Worm (Caenorhabditis elegans) whole organism, young adult: ENCODE measurements around the gene F45E1.4.

Source experiments
- C17E4.6 ChIP-seq: fragments of 200-800 bp; sonication (Bioruptor generic); IDR thresholded peaks from 2 replicates; pipeline ENCODE4 v1.3.6; 2022; ENCODE audit warnings: missing genetic modification reagents, missing genetic modification characterization, missing compliant biosample characterization
- F22D6.2 ChIP-seq: sonication (generic microtip); optimal IDR thresholded peaks from 2 replicates; lab custom pipeline; 2016; ENCODE audit warnings: mild to moderate bottlenecking, missing genetic modification characterization, missing compliant biosample characterization
- F23B12.7 ChIP-seq: sonication (generic microtip); optimal IDR thresholded peaks from 2 replicates; lab custom pipeline; 2017; ENCODE audit warnings: missing genetic modification characterization, mild to moderate bottlenecking, missing compliant biosample characterization, antibody characterized with exemption, moderate library complexity; ENCODE audit not compliant: insufficient read depth
- F37B4.10 ChIP-seq: fragments of 200-800 bp; sonication (Bioruptor generic); IDR thresholded peaks from 2 replicates; pipeline ENCODE4 v1.3.6; 2022; ENCODE audit warnings: missing genetic modification characterization, missing compliant biosample characterization
- F57C9.4 ChIP-seq: sonication (generic microtip); optimal IDR thresholded peaks from 2 replicates; lab custom pipeline; 2017; ENCODE audit warnings: mild to moderate bottlenecking, missing genetic modification characterization, missing compliant biosample characterization
- Y53F4B.3 ChIP-seq: fragments of 200-800 bp; sonication (Bioruptor generic); IDR thresholded peaks from 2 replicates; pipeline ENCODE4 v1.3.6; 2022; ENCODE audit warnings: missing genetic modification reagents, missing genetic modification characterization, missing compliant biosample characterization
- Y56A3A.18 ChIP-seq: fragments of 200-800 bp; sonication (Bioruptor generic); IDR thresholded peaks from 2 replicates; pipeline ENCODE4 v1.3.6; 2022; ENCODE audit warnings: missing genetic modification reagents, missing genetic modification characterization, missing compliant biosample characterization
- akir-1 ChIP-seq: fragments of 200-800 bp; sonication (Bioruptor generic); optimal IDR thresholded peaks from 2 replicates; lab custom pipeline; 2018; ENCODE audit warnings: mild to moderate bottlenecking, missing genetic modification characterization, moderate library complexity, missing compliant biosample characterization
- attf-3 ChIP-seq: fragments of 200-800 bp; sonication (Bioruptor generic); conservative IDR thresholded peaks from 2 replicates; pipeline ENCODE4 v1.3.6; 2022; ENCODE audit warnings: missing genetic modification reagents, missing genetic modification characterization, missing compliant biosample characterization
- attf-5 ChIP-seq: fragments of 200-800 bp; sonication (Bioruptor generic); optimal IDR thresholded peaks from 2 replicates; lab custom pipeline; 2018; ENCODE audit warnings: mild to moderate bottlenecking, missing genetic modification characterization, missing compliant biosample characterization
- cebp-1 ChIP-seq, 2 experiments: fragments of 200-800 bp in 1 of 2; sonication (Bioruptor generic) in 1 of 2; sonication (generic microtip) in 1 of 2; IDR thresholded peaks in 1 of 2; optimal IDR thresholded peaks in 1 of 2; 2 replicates each; pipeline versions ENCODE4 v1.3.6 to Lab custom; 2017 to 2022; ENCODE audit warnings: missing compliant biosample characterization in 2 of 2, missing genetic modification characterization in 2 of 2, mild to moderate bottlenecking in 1 of 2, missing genetic modification reagents in 1 of 2, moderate library complexity in 1 of 2
- ceh-100 ChIP-seq: fragments of 200-800 bp; sonication (Bioruptor generic); IDR thresholded peaks from 2 replicates; pipeline ENCODE4 v1.3.6; 2022; ENCODE audit warnings: missing genetic modification reagents, missing genetic modification characterization, missing compliant biosample characterization
- ceh-58 ChIP-seq: fragments of 200-800 bp; sonication (Bioruptor generic); IDR thresholded peaks from 2 replicates; pipeline ENCODE4 v1.3.6; 2022; ENCODE audit warnings: missing genetic modification characterization, missing compliant biosample characterization
- ceh-91 ChIP-seq: fragments of 200-800 bp; sonication (Bioruptor generic); IDR thresholded peaks from 2 replicates; pipeline ENCODE4 v1.3.6; 2022; ENCODE audit warnings: missing genetic modification reagents, missing genetic modification characterization, missing compliant biosample characterization
- dox-1 ChIP-seq: fragments of 200-800 bp; sonication (Bioruptor generic); IDR thresholded peaks from 2 replicates; pipeline ENCODE4 v1.3.6; 2022; ENCODE audit warnings: missing genetic modification reagents, missing genetic modification characterization, missing compliant biosample characterization
- efl-1 ChIP-seq: fragments of 150-350 bp; optimal IDR thresholded peaks from 2 replicates; lab custom pipeline; 2014; ENCODE audit warnings: missing biosample characterization, missing genetic modification reagents, missing genetic modification characterization
- egl-18 ChIP-seq: fragments of 200-800 bp; sonication (Bioruptor generic); IDR thresholded peaks from 2 replicates; pipeline ENCODE4 v1.3.6; 2022; ENCODE audit warnings: missing genetic modification reagents, missing genetic modification characterization, missing compliant biosample characterization
- ets-4 ChIP-seq: fragments of 200-800 bp; sonication (Bioruptor generic); optimal IDR thresholded peaks from 2 replicates; lab custom pipeline; 2018; ENCODE audit warnings: mild to moderate bottlenecking, missing genetic modification characterization, missing compliant biosample characterization
- fkh-3 ChIP-seq: sonication (generic microtip); optimal IDR thresholded peaks from 2 replicates; lab custom pipeline; 2016; ENCODE audit warnings: mild to moderate bottlenecking, missing genetic modification characterization, missing compliant biosample characterization
- hmg-1.2 ChIP-seq: fragments of 200-800 bp; sonication (Bioruptor generic); IDR thresholded peaks from 2 replicates; pipeline ENCODE4 v1.3.6; 2022; ENCODE audit warnings: missing genetic modification reagents, missing genetic modification characterization, missing compliant biosample characterization
- hmg-20 ChIP-seq: fragments of 200-800 bp; sonication (Bioruptor generic); IDR thresholded peaks from 2 replicates; pipeline ENCODE4 v1.3.6; 2022; ENCODE audit warnings: missing genetic modification reagents, missing genetic modification characterization, missing compliant biosample characterization
- let-526 ChIP-seq: fragments of 200-800 bp; sonication (Bioruptor generic); IDR thresholded peaks from 2 replicates; pipeline ENCODE4 v1.3.6; 2022; ENCODE audit warnings: missing genetic modification reagents, missing genetic modification characterization, missing compliant biosample characterization
- let-607 ChIP-seq, 2 experiments: fragments of 200-800 bp in 1 of 2; sonication (Bioruptor generic) in 1 of 2; sonication (generic microtip) in 1 of 2; optimal IDR thresholded peaks; 2 replicates each; lab custom pipeline; 2016 to 2018; ENCODE audit warnings: mild to moderate bottlenecking in 2 of 2, missing compliant biosample characterization in 2 of 2, missing genetic modification characterization in 2 of 2, moderate library complexity in 2 of 2, missing genotype in 1 of 2
- lin-35 ChIP-seq, 3 experiments: fragments of 150-350 bp in 2 of 3; sonication (generic microtip) in 1 of 3; optimal IDR thresholded peaks; 2 replicates each; lab custom pipeline; 2014 to 2018; ENCODE audit warnings: missing biosample characterization in 3 of 3, missing genetic modification characterization in 3 of 3, missing genetic modification reagents in 3 of 3
- lin-40 ChIP-seq: sonication (generic microtip); optimal IDR thresholded peaks from 2 replicates; lab custom pipeline; 2016; ENCODE audit warnings: missing genetic modification characterization, mild to moderate bottlenecking, missing compliant biosample characterization, missing genotype, missing genetic modification reagents
- lin-54 ChIP-seq: fragments of 200-800 bp; sonication (Bioruptor generic); optimal IDR thresholded peaks from 2 replicates; lab custom pipeline; 2018; ENCODE audit warnings: mild to moderate bottlenecking, missing genetic modification characterization, missing compliant biosample characterization
- lsl-1 ChIP-seq: fragments of 200-800 bp; sonication (Bioruptor generic); optimal IDR thresholded peaks from 2 replicates; lab custom pipeline; 2018; ENCODE audit warnings: mild to moderate bottlenecking, missing genetic modification characterization, moderate library complexity, missing compliant biosample characterization
- lsy-27 ChIP-seq: sonication (generic microtip); optimal IDR thresholded peaks from 2 replicates; lab custom pipeline; 2017; ENCODE audit warnings: missing genetic modification characterization, mild to moderate bottlenecking, missing compliant biosample characterization, antibody characterized with exemption, missing genotype, borderline replicate concordance; ENCODE audit not compliant: insufficient read depth
- mel-28 ChIP-seq: sonication (generic microtip); optimal IDR thresholded peaks from 2 replicates; lab custom pipeline; 2016; ENCODE audit warnings: borderline replicate concordance, mild to moderate bottlenecking, missing genetic modification characterization, missing compliant biosample characterization
- nfya-1 ChIP-seq: sonication (generic microtip); optimal IDR thresholded peaks from 2 replicates; lab custom pipeline; 2017; ENCODE audit warnings: antibody characterized with exemption, missing compliant biosample characterization, missing genetic modification characterization, borderline replicate concordance; ENCODE audit not compliant: insufficient read depth
- nfyb-1 ChIP-seq: fragments of 200-800 bp; sonication (Bioruptor generic); IDR thresholded peaks from 2 replicates; pipeline ENCODE4 v1.3.6; 2022; ENCODE audit warnings: missing genetic modification reagents, missing genetic modification characterization, missing compliant biosample characterization
- nhr-80 ChIP-seq: sonication (generic microtip); optimal IDR thresholded peaks from 2 replicates; lab custom pipeline; 2016; ENCODE audit warnings: missing genetic modification characterization, missing compliant biosample characterization
- rec-8 ChIP-seq, 2 experiments: sonication (generic microtip); optimal IDR thresholded peaks; 2 replicates each; lab custom pipeline; 2016; ENCODE audit warnings: mild to moderate bottlenecking in 2 of 2, missing genetic modification characterization in 2 of 2, missing genetic modification reagents in 2 of 2, missing genotype in 2 of 2, missing biosample characterization in 1 of 2, missing compliant biosample characterization in 1 of 2, moderate library complexity in 1 of 2
- rpc-1 ChIP-seq, 2 experiments: fragments of 150-350 bp in 1 of 2; sonication (generic microtip) in 1 of 2; optimal IDR thresholded peaks; 2 replicates each; lab custom pipeline; 2014 to 2018; ENCODE audit warnings: missing biosample characterization in 1 of 2, missing genetic modification characterization in 1 of 2, missing genetic modification reagents in 1 of 2, missing genotype in 1 of 2
- sea-2 ChIP-seq: fragments of 200-800 bp; sonication (Bioruptor generic); IDR thresholded peaks from 2 replicates; pipeline ENCODE4 v1.3.6; 2022; ENCODE audit warnings: missing genetic modification characterization, missing compliant biosample characterization
- snpc-1.3 ChIP-seq: sonication (generic microtip); optimal IDR thresholded peaks from 2 replicates; lab custom pipeline; 2017; ENCODE audit warnings: missing genetic modification characterization, mild to moderate bottlenecking, missing compliant biosample characterization, antibody characterized with exemption, moderate library complexity, missing genotype, missing genetic modification reagents; ENCODE audit not compliant: insufficient read depth
- snpc-4 ChIP-seq, 5 experiments: fragments of 150-350 bp in 1 of 5; sonication (generic microtip) in 4 of 5; optimal IDR thresholded peaks; 2 replicates each; lab custom pipeline; 2014 to 2018; ENCODE audit warnings: missing genetic modification characterization in 5 of 5, missing biosample characterization in 3 of 5, antibody characterized with exemption in 2 of 5, mild to moderate bottlenecking in 2 of 5, missing compliant biosample characterization in 2 of 5, missing genotype in 2 of 5, moderate library complexity in 2 of 5, missing genetic modification reagents in 1 of 5
- ztf-22 ChIP-seq: fragments of 200-800 bp; sonication (Bioruptor generic); optimal IDR thresholded peaks from 2 replicates; lab custom pipeline; 2018; ENCODE audit warnings: mild to moderate bottlenecking, missing genetic modification characterization, moderate library complexity, missing compliant biosample characterization
- ztf-25 ChIP-seq: fragments of 200-800 bp; sonication (Bioruptor generic); IDR thresholded peaks from 2 replicates; pipeline ENCODE4 v1.3.6; 2022; ENCODE audit warnings: missing genetic modification reagents, missing genetic modification characterization, missing compliant biosample characterization
- ztf-28 ChIP-seq: fragments of 200-800 bp; sonication (Bioruptor generic); IDR thresholded peaks from 2 replicates; pipeline ENCODE4 v1.3.6; 2022; ENCODE audit warnings: missing genetic modification reagents, missing genetic modification characterization, missing compliant biosample characterization

The F45E1.4 gene

DNA sequence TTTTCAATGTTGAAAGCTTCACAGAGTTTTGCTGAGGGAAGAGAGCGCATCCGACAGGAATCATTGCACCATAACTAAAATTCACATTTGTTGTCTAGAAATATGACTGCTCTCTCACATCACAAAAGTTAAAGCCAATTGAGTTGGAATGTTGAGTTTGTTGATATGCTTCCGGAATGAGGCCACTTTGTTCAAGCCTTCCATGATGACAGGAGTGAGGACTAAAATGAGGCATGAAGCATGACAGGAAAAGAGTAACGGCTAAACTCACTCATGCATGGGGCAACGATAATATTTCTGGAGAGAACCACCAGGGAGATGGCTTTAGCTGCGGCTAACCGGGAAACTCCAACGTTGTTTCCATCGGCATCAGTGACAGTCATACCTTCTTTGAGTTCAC lies 29.3 kb upstream of the F45E1.4 start (continued):
- TF ChIP-seq egl-18 (GFP tag; lab: Robert Waterston, UW) (no peak), lin-35 (GFP tag; optimal IDR thresholded peaks at IDR 0.05; lab: Kevin White, UChicago) (no peak), mel-28 (tag; lab: Kevin White, UChicago) (no peak), rec-8 (tag; optimal IDR thresholded peaks at IDR 0.05; lab: Kevin White, UChicago) (no peak), ztf-22 (GFP tag; lab: Kevin White, UChicago) (no peak), C17E4.6 (GFP tag; lab: Robert Waterston, UW) (no peak), hmg-20 (no peak), nfyb-1 (GFP tag; lab: Robert Waterston, UW) (0 out of 2 replicates have a peak, but pooled peaks have one; percentile 13)

DNA sequence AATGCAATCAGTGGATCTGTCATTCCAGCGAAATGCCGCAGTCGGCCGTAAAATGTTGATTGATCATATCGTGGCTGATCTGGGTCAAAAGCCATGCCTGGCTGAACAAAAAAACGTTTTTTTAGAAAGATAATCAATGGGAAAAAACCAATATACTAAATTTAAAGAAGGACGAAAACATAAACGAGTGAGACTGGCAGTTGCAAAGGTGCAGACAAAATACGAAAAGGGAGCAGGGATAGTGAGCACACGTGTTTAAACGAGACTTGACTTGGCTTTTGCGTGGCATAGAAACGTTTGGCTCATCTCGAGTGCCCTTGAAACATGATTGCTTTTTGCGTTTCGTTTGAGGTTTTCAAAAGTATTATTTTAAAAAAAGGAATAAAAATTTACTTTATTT lies 27.6 kb upstream of the F45E1.4 start, which contains the start of gene sfxn-2:
Gene sfxn-2 (minus strand): TSS at position 101 of the 400 bp plus-strand sequence.
- TF ChIP-seq ztf-28, result no peak
- no peak for TF ChIP-seq ceh-91
- no peak for TF ChIP-seq attf-3
- no peak for TF ChIP-seq lsl-1 (GFP tag; lab: Kevin White, UChicago)
- no peak for TF ChIP-seq fkh-3 (tag; lab: Kevin White, UChicago)
- no peak for TF ChIP-seq lsy-27 (tag; lab: Kevin White, UChicago)
- no peak for TF ChIP-seq ceh-100
- TF ChIP-seq F22D6.2, result no peak
- no peak for TF ChIP-seq mel-28 (tag; lab: Kevin White, UChicago)
- no peak for TF ChIP-seq let-526 (GFP tag; lab: Robert Waterston, UW)
- no peak for TF ChIP-seq dox-1 (GFP tag; lab: Robert Waterston, UW)
- no peak for TF ChIP-seq nhr-80 (tag; lab: Kevin White, UChicago)
- TF ChIP-seq F23B12.7 (tag; lab: Kevin White, UChicago), result no peak
- TF ChIP-seq sea-2 (GFP tag; lab: Robert Waterston, UW), result no peak

DNA sequence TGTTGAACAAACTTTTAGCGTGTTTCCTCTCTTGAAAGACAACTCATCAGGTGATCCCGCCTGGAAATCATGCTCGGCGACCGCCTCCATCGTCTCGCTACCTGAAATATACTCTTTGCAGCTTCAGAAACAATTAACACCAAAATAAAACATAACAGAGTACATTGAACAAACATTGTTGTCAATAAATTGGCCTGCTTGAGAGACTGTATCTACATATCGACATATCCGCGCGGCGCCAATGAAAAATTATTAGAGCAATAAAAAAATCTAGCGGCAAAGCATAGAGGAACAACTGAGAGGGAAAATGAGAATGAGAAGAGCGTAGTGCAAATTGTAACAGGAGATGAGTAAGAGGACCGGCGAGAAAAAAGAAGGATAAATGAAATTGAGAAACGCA lies 24.2 kb upstream of the F45E1.4 start, which contains the start of gene sem-5:
Gene sem-5 (minus strand): TSS at position 101 of the 400 bp plus-strand sequence.
- no peak for TF ChIP-seq lin-40 (tag; lab: Kevin White, UChicago)

DNA sequence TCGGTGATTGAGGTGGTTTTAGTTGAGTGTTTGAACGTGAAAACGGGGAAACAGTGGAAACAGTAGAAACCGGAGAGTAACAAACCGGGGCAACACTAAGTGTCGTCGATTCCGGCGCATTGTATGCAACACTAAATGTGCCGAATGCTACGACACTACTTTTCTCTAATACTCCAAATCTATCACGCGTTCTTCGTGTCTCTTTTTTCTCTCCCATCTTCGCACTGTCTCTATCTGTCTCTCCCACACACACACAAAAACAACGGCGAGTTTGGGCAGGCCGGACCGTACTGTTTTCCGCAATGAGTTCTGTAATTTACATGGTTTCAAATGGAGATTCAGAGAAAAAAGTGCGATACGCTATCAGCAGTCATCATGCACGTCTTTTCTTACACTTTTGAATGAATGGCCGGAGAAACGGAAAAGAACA lies 23.7 kb upstream of the F45E1.4 start:
- TF ChIP-seq F57C9.4 (tag; lab: Kevin White, UChicago), result no peak
- TF ChIP-seq ceh-58 (GFP tag; lab: Robert Waterston, UW), result no peak
- TF ChIP-seq nfya-1 (tag; lab: Kevin White, UChicago), result no peak
- peak; percentile 71 for TF ChIP-seq attf-5 (GFP tag; lab: Kevin White, UChicago)
- TF ChIP-seq egl-18 (GFP tag; lab: Robert Waterston, UW), result no peak
- TF ChIP-seq hmg-1.2, result peak; percentile 72
- TF ChIP-seq rpc-1 (optimal IDR thresholded peaks at IDR 0.05; lab: Kevin White, UChicago), result no peak
- no peak for TF ChIP-seq rpc-1 (tag; optimal IDR thresholded peaks at IDR 0.05; lab: Kevin White, UChicago)
- TF ChIP-seq ets-4 (GFP tag; lab: Kevin White, UChicago), result peak; percentile 98
- no peak for TF ChIP-seq F37B4.10 (GFP tag; lab: Robert Waterston, UW)
- TF ChIP-seq let-607 (tag; optimal IDR thresholded peaks at IDR 0.05; lab: Kevin White, UChicago), result peak; percentile 57 to 63
- TF ChIP-seq akir-1 (GFP tag; lab: Kevin White, UChicago), result no peak
- no peak for TF ChIP-seq efl-1 (GFP tag; lab: Kevin White, UChicago)
- no peak for TF ChIP-seq snpc-4 (GFP tag; optimal IDR thresholded peaks at IDR 0.05; lab: Kevin White, UChicago)
- TF ChIP-seq snpc-4 (tag; optimal IDR thresholded peaks at IDR 0.05; lab: Kevin White, UChicago), result peak in 1 of 4 experiments; percentile 33
- TF ChIP-seq Y56A3A.18 (GFP tag; lab: Robert Waterston, UW), result 0 out of 2 replicates have a peak, but pooled peaks have one; percentile 46
- no peak for TF ChIP-seq snpc-1.3 (tag; lab: Kevin White, UChicago)
- TF ChIP-seq Y53F4B.3 (GFP tag; lab: Robert Waterston, UW), result no peak
- no peak for TF ChIP-seq lsy-27 (tag; lab: Kevin White, UChicago)
- no peak for TF ChIP-seq lin-54
- no peak for TF ChIP-seq ztf-25 (GFP tag; lab: Robert Waterston, UW)
- 0 out of 2 replicates have a peak, but pooled peaks have one; percentile 31 for TF ChIP-seq cebp-1 (GFP tag; IDR thresholded peaks at IDR 0.05; lab: Robert Waterston, UW)
- peak; percentile 71 for TF ChIP-seq cebp-1 (tag; optimal IDR thresholded peaks at IDR 0.05; lab: Kevin White, UChicago)
- TF ChIP-seq nfyb-1 (GFP tag; lab: Robert Waterston, UW), result no peak
